Worm (Caenorhabditis elegans): ENCODE data around the gene abch-1.

DNA sequence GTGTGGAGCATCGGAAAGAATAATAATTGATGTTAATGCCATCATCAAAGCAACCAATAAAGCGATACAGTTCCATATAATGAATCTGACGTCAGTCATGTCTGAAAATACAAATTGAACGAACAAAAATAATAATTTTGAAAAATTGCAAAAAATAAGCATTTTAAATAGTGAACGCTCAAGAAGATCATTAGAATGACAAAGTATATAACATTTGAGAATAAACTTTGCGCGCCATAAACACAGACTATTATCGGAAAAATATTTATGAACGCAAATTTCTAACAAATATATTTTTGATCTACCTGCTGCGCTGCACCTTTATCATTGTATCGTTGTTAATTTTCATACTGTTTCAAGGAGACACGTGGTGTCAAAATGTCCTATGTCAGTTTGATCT lies 30.0 kb downstream of the abch-1 start, which contains the start of gene R05G9.3:
- TF ChIP-seq scrt-1 (GFP tag; IDR thresholded peaks at IDR 0.05) (no peak), ama-1 (optimal IDR thresholded peaks at IDR 0.05) (no peak)

Measured in whole organism, early embryonic.